Worm (Caenorhabditis elegans): ENCODE measurements around the gene F53H4.2.
A peak's percentile ranks its signal among the peaks of the same experiment; 100 is the strongest.

ce11 chrX:15865868-15866555 is 9.1 kb downstream of the F53H4.2 start, which contains the start of the genes csb-1 and F53H4.4:
- TF ChIP-seq nhr-6 (tag; optimal IDR thresholded peaks at IDR 0.05) (peak; percentile 59), snpc-4 (tag; optimal IDR thresholded peaks at IDR 0.05) (peak; percentile 37), jun-1 (tag; optimal IDR thresholded peaks at IDR 0.05) (no peak), lin-15B (tag; optimal IDR thresholded peaks at IDR 0.05) (no peak), nhr-102 (tag; optimal IDR thresholded peaks at IDR 0.05) (peak; percentile 37), gei-8 (GFP tag; optimal IDR thresholded peaks at IDR 0.05) (no peak), ceh-82 (tag; optimal IDR thresholded peaks at IDR 0.05) (no peak), nhr-42 (GFP tag; IDR thresholded peaks at IDR 0.05) (no peak), lir-3 (tag; optimal IDR thresholded peaks at IDR 0.05) (no peak), skn-1 (tag; optimal IDR thresholded peaks at IDR 0.05) (no peak), lsy-2 (tag; optimal IDR thresholded peaks at IDR 0.05) (peak in 1 of 2 experiments; percentile 91), ztf-11 (tag; optimal IDR thresholded peaks at IDR 0.05) (no peak), ZK546.5 (tag; optimal IDR thresholded peaks at IDR 0.05) (no peak)
